Worm (Caenorhabditis elegans): ENCODE measurements around the gene qars-1.
"Not testable (repeated sequence)": the region's sequence is repeated elsewhere in the genome, so short reads cannot be mapped to it uniquely, and the experiment has no call there.

DNA sequence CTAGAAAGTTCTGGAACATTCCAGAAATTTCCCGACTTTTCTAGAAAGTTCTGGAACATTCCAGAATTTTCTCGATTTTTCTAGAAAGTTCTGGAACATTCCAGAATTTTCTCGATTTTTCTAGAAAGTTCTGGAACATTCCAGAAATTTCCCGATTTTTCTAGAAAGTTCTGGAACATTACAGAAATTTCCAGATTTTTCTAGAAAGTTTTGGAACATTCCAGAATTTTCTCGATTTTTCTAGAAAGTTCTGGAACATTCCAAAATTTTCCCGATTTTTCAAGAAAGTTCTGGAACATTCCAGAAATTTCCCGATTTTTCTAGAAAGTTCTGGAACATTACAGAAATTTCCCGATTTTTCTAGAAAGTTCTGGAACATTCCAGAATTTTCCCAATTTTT, 46.2 kb upstream of the qars-1 start:
- not testable (repeated sequence) for TF ChIP-seq T22C8.4 (GFP tag; IDR thresholded peaks at IDR 0.05); cog-1 (tag; optimal IDR thresholded peaks at IDR 0.05); ztf-29 (GFP tag; IDR thresholded peaks at IDR 0.05)
- TF ChIP-seq flt-1 (GFP tag; IDR thresholded peaks at IDR 0.05): peak; percentile 93
